Worm (Caenorhabditis elegans) whole organism, L1 larva: ENCODE measurements around the gene clc-9.

ENCODE experiments used
- C16A3.4 ChIP-seq: fragments of 150-350 bp; optimal IDR thresholded peaks from 2 replicates; lab custom pipeline; 2014; ENCODE audit warnings: missing biosample characterization, missing genetic modification characterization
- C34B4.2 ChIP-seq: sonication (generic microtip); optimal IDR thresholded peaks from 2 replicates; lab custom pipeline; 2017; ENCODE audit warnings: mild to moderate bottlenecking, missing genetic modification characterization, missing compliant biosample characterization
- F16B12.6 ChIP-seq: fragments of 150-350 bp; optimal IDR thresholded peaks from 2 replicates; lab custom pipeline; 2014; ENCODE audit warnings: missing biosample characterization, missing genetic modification characterization
- Y116A8C.19 ChIP-seq: sonication (generic microtip); optimal IDR thresholded peaks from 2 replicates; lab custom pipeline; 2016; ENCODE audit warnings: missing compliant biosample characterization, missing genetic modification characterization, borderline replicate concordance
- aha-1 ChIP-seq: fragments of 150-350 bp; optimal IDR thresholded peaks from 2 replicates; lab custom pipeline; 2014; ENCODE audit warnings: missing biosample characterization, missing genetic modification characterization
- aly-2 ChIP-seq: fragments of 150-350 bp; optimal IDR thresholded peaks from 2 replicates; lab custom pipeline; 2014; ENCODE audit warnings: missing biosample characterization, missing genetic modification characterization
- ama-1 ChIP-seq: fragments of 150-350 bp; optimal IDR thresholded peaks from 2 replicates; lab custom pipeline; 2014
- ceh-63 ChIP-seq: fragments of 200-800 bp; sonication (Bioruptor generic); optimal IDR thresholded peaks from 2 replicates; lab custom pipeline; 2018; ENCODE audit warnings: mild to moderate bottlenecking, missing genetic modification characterization, missing compliant biosample characterization
- ceh-8 ChIP-seq: fragments of 200-800 bp; sonication (Bioruptor generic); optimal IDR thresholded peaks from 2 replicates; lab custom pipeline; 2018; ENCODE audit warnings: mild to moderate bottlenecking, missing genetic modification characterization, moderate library complexity, missing compliant biosample characterization
- ceh-82 ChIP-seq, 3 experiments: fragments of 150-350 bp in 1 of 3; sonication (generic microtip) in 2 of 3; optimal IDR thresholded peaks; 2 replicates each; lab custom pipeline; 2014 to 2017; ENCODE audit warnings: missing biosample characterization in 3 of 3, missing genetic modification characterization in 3 of 3
- dpl-1 ChIP-seq, 3 experiments: fragments of 150-350 bp in 2 of 3; sonication (generic microtip) in 1 of 3; optimal IDR thresholded peaks; 2 replicates each; lab custom pipeline; 2014 to 2017; ENCODE audit warnings: missing biosample characterization in 3 of 3, missing genetic modification characterization in 3 of 3, missing genetic modification reagents in 3 of 3
- dsc-1 ChIP-seq: sonication (generic microtip); optimal IDR thresholded peaks from 2 replicates; lab custom pipeline; 2016; ENCODE audit warnings: mild to moderate bottlenecking, missing genetic modification characterization, missing compliant biosample characterization
- efl-1 ChIP-seq, 4 experiments: fragments of 150-350 bp; optimal IDR thresholded peaks in 3 of 4; peaks in 1 of 4; 1 replicate in 1 of 4; 2 replicates in 3 of 4; lab custom pipeline; 2014; ENCODE audit warnings: missing biosample characterization in 2 of 4, missing genetic modification characterization in 2 of 4, missing genetic modification reagents in 2 of 4
- egl-13 ChIP-seq: sonication (generic microtip); optimal IDR thresholded peaks from 2 replicates; lab custom pipeline; 2016; ENCODE audit warnings: missing genotype, missing genetic modification reagents, missing genetic modification characterization, missing compliant biosample characterization
- elt-2 ChIP-seq: sonication (generic microtip); optimal IDR thresholded peaks from 2 replicates; lab custom pipeline; 2016; ENCODE audit warnings: missing genetic modification characterization, mild to moderate bottlenecking, inconsistent platforms, missing compliant biosample characterization, missing genetic modification reagents
- ets-5 ChIP-seq: fragments of 200-800 bp; sonication (Bioruptor generic); IDR thresholded peaks from 2 replicates; pipeline ENCODE4 v1.3.6; 2022; ENCODE audit warnings: missing genetic modification characterization, missing compliant biosample characterization
- fkh-10 ChIP-seq: sonication (generic microtip); optimal IDR thresholded peaks from 2 replicates; lab custom pipeline; 2017; ENCODE audit warnings: missing biosample characterization, missing genetic modification reagents, missing genetic modification characterization
- fkh-4 ChIP-seq: sonication (generic microtip); optimal IDR thresholded peaks from 2 replicates; lab custom pipeline; 2016; ENCODE audit warnings: missing compliant biosample characterization, missing genetic modification characterization, borderline replicate concordance
- hpl-2 ChIP-seq: fragments of 150-350 bp; optimal IDR thresholded peaks from 2 replicates; lab custom pipeline; 2014; ENCODE audit warnings: missing biosample characterization, missing genetic modification reagents, missing genetic modification characterization
- irx-1 ChIP-seq: sonication (generic microtip); optimal IDR thresholded peaks from 2 replicates; lab custom pipeline; 2016; ENCODE audit warnings: missing genetic modification characterization, missing compliant biosample characterization
- jun-1 ChIP-seq: fragments of 150-350 bp; optimal IDR thresholded peaks from 2 replicates; lab custom pipeline; 2014; ENCODE audit warnings: missing biosample characterization, missing genetic modification reagents, missing genetic modification characterization
- lin-15B ChIP-seq: fragments of 150-350 bp; sonication (generic microtip); optimal IDR thresholded peaks from 3 replicates; lab custom pipeline; 2014; ENCODE audit warnings: missing biosample characterization, missing genetic modification characterization
- lir-3 ChIP-seq: sonication (generic microtip); optimal IDR thresholded peaks from 2 replicates; lab custom pipeline; 2016; ENCODE audit warnings: mild to moderate bottlenecking, missing genetic modification characterization, moderate library complexity, missing compliant biosample characterization; ENCODE audit not compliant: poor library complexity
- lsy-2 ChIP-seq, 2 experiments: fragments of 150-350 bp; optimal IDR thresholded peaks; 2 replicates each; lab custom pipeline; 2014; ENCODE audit warnings: missing biosample characterization in 2 of 2, missing genetic modification characterization in 2 of 2
- mef-2 ChIP-seq: fragments of 150-350 bp; optimal IDR thresholded peaks from 2 replicates; lab custom pipeline; 2014; ENCODE audit warnings: missing biosample characterization, missing genetic modification characterization
- nhr-11 ChIP-seq: fragments of 150-350 bp; optimal IDR thresholded peaks from 2 replicates; lab custom pipeline; 2014; ENCODE audit warnings: missing biosample characterization, missing genetic modification characterization
- nhr-237 ChIP-seq: fragments of 150-350 bp; optimal IDR thresholded peaks from 2 replicates; lab custom pipeline; 2014; ENCODE audit warnings: missing biosample characterization, missing genetic modification characterization
- nhr-84 ChIP-seq: sonication (generic microtip); optimal IDR thresholded peaks from 2 replicates; lab custom pipeline; 2017; ENCODE audit warnings: missing biosample characterization, missing genetic modification characterization
- nhr-85 ChIP-seq: sonication (generic microtip); peaks from one replicate; lab custom pipeline; 2016; ENCODE audit warnings: missing genetic modification characterization, inconsistent platforms, missing compliant biosample characterization
- nhr-90 ChIP-seq: sonication (generic microtip); optimal IDR thresholded peaks from 2 replicates; lab custom pipeline; 2016; ENCODE audit warnings: mild to moderate bottlenecking, missing genetic modification characterization, missing compliant biosample characterization; ENCODE audit not compliant: poor library complexity
- rnt-1 ChIP-seq: sonication (generic microtip); optimal IDR thresholded peaks from 2 replicates; lab custom pipeline; 2016; ENCODE audit warnings: mild to moderate bottlenecking, missing genetic modification characterization, moderate library complexity, missing compliant biosample characterization
- snpc-4 ChIP-seq: fragments of 150-350 bp; optimal IDR thresholded peaks from 2 replicates; lab custom pipeline; 2014; ENCODE audit warnings: missing biosample characterization, missing genetic modification characterization
- snu-23 ChIP-seq: sonication (generic microtip); optimal IDR thresholded peaks from 2 replicates; lab custom pipeline; 2016; ENCODE audit warnings: missing genetic modification characterization, missing compliant biosample characterization
- tlp-1 ChIP-seq: fragments of 150-350 bp; optimal IDR thresholded peaks from 2 replicates; lab custom pipeline; 2014; ENCODE audit warnings: missing biosample characterization, missing genetic modification characterization
- unc-130 ChIP-seq: fragments of 150-350 bp; optimal IDR thresholded peaks from 2 replicates; lab custom pipeline; 2017; ENCODE audit warnings: missing biosample characterization, missing genetic modification characterization, inconsistent platforms
- unc-30 ChIP-seq: sonication (generic microtip); optimal IDR thresholded peaks from 2 replicates; lab custom pipeline; 2017; ENCODE audit warnings: missing biosample characterization, missing genetic modification characterization
- unc-62 ChIP-seq: fragments of 150-350 bp; optimal IDR thresholded peaks from 2 replicates; lab custom pipeline; 2014; ENCODE audit warnings: missing biosample characterization, missing genetic modification reagents, missing genetic modification characterization
- unc-98 ChIP-seq: fragments of 200-800 bp; sonication (Bioruptor generic); IDR thresholded peaks from 2 replicates; pipeline ENCODE4 v1.3.6; 2022; ENCODE audit warnings: missing genetic modification characterization, missing compliant biosample characterization
- xbp-1 ChIP-seq: sonication (generic microtip); optimal IDR thresholded peaks from 2 replicates; lab custom pipeline; 2016; ENCODE audit warnings: missing genetic modification characterization, missing compliant biosample characterization
- zag-1 ChIP-seq: fragments of 150-350 bp; optimal IDR thresholded peaks from 2 replicates; lab custom pipeline; 2014; ENCODE audit warnings: missing biosample characterization, missing genetic modification characterization
- ztf-4 ChIP-seq: fragments of 150-350 bp; optimal IDR thresholded peaks from 2 replicates; lab custom pipeline; 2014; ENCODE audit warnings: missing biosample characterization, missing genetic modification characterization

Gene clc-9

ce11 chrIV:11068314-11068713 is 44.4 kb upstream of the clc-9 start (continued):
- TF ChIP-seq unc-130 (tag; lab: Kevin White, UChicago) (peak; percentile 42), nhr-237 (tag; lab: Kevin White, UChicago) (no peak), fkh-4 (no peak), ztf-4 (tag; lab: Kevin White, UChicago) (peak; percentile 69), nhr-84 (no peak), lin-15B (tag; lab: Kevin White, UChicago) (no peak), hpl-2 (GFP tag; lab: Kevin White, UChicago) (no peak), zag-1 (tag; lab: Kevin White, UChicago) (no peak), unc-30 (tag; lab: Kevin White, UChicago) (no peak), dsc-1 (tag; lab: Kevin White, UChicago) (no peak), aha-1 (tag; lab: Kevin White, UChicago) (no peak), unc-62 (GFP tag; lab: Kevin White, UChicago) (peak; percentile 61), ceh-63 (GFP tag; lab: Kevin White, UChicago) (no peak), F16B12.6 (no peak), lsy-2 (tag; optimal IDR thresholded peaks at IDR 0.05; lab: Kevin White, UChicago) (peak; percentile 78 to 87), ceh-8 (GFP tag; lab: Kevin White, UChicago) (no peak), egl-13 (tag; lab: Kevin White, UChicago) (no peak), C16A3.4 (tag; lab: Kevin White, UChicago) (peak; percentile 27), nhr-85 (tag; lab: Kevin White, UChicago) (peak; percentile 39), Y116A8C.19 (no peak), unc-98 (peak; percentile 44; the same call in 1 of the 2 replicates), jun-1 (tag; lab: Kevin White, UChicago) (no peak), elt-2 (no peak), irx-1 (tag; lab: Kevin White, UChicago) (no peak), ets-5 (no peak), dpl-1 (GFP tag; optimal IDR thresholded peaks at IDR 0.05; lab: Kevin White, UChicago) (peak in 1 of 3 experiments; percentile 3), nhr-90 (tag; lab: Kevin White, UChicago) (no peak), C34B4.2 (tag; lab: Kevin White, UChicago) (no peak), mef-2 (no peak), snu-23 (GFP tag; lab: Kevin White, UChicago) (peak; percentile 64), snpc-4 (tag; lab: Kevin White, UChicago) (no peak)
- TF ChIP-seq, all 84 proteins: peak for 27

ce11 chrIV:11070895-11071294 is 41.8 kb upstream of the clc-9 start:
- TF ChIP-seq nhr-237 (tag; lab: Kevin White, UChicago) (peak; percentile 68), rnt-1 (peak; percentile 71), lir-3 (peak; percentile 57)

ce11 chrIV:11078482-11078881 is 34.3 kb upstream of the clc-9 start, which contains the start of gene Y5F2A.4:
Y5F2A.4 (minus strand) TSS chrIV:11078582.
- no peak for TF ChIP-seq fkh-10 (GFP tag; lab: Kevin White, UChicago)
- no peak for TF ChIP-seq tlp-1 (tag; lab: Kevin White, UChicago)

ce11 chrIV:11080823-11081285 is 31.9 kb upstream of the clc-9 start, which contains the start of gene atg-7:
atg-7 (minus strand) TSS chrIV:11081055.
- TF ChIP-seq snu-23 (GFP tag; lab: Kevin White, UChicago) (peak; percentile 9), nhr-90 (tag; lab: Kevin White, UChicago) (peak; percentile 5), efl-1 (optimal IDR thresholded peaks at IDR 0.05; lab: Kevin White, UChicago) (peak; percentile 6 to 7), efl-1 (GFP tag; optimal IDR thresholded peaks at IDR 0.05 in 1 of 2; lab: Kevin White, UChicago) (peak in 1 of 2 experiments; percentile 67), aly-2 (tag; lab: Kevin White, UChicago) (peak; percentile 22), lir-3 (peak; percentile 13), nhr-11 (tag; lab: Kevin White, UChicago) (no peak), dsc-1 (tag; lab: Kevin White, UChicago) (peak; percentile 25), ama-1 (lab: Kevin White, UChicago) (peak; percentile 90), ets-5 (no peak), xbp-1 (tag; lab: Kevin White, UChicago) (peak; percentile 14), lsy-2 (tag; optimal IDR thresholded peaks at IDR 0.05; lab: Kevin White, UChicago) (peak in 1 of 2 experiments; percentile 4), nhr-85 (tag; lab: Kevin White, UChicago) (peak; percentile 69), ceh-82 (tag; optimal IDR thresholded peaks at IDR 0.05; lab: Kevin White, UChicago) (no peak), rnt-1 (peak; percentile 10), mef-2 (no peak), ceh-8 (GFP tag; lab: Kevin White, UChicago) (peak; percentile 21), ztf-4 (tag; lab: Kevin White, UChicago) (peak; percentile 12)
